Worm (Caenorhabditis elegans) whole organism, L1 larva: ENCODE results near the gene bath-20.

Experiments used
- alr-1 ChIP-seq: fragments of 200-800 bp; sonication (Bioruptor generic); optimal IDR thresholded peaks from 2 replicates; lab custom pipeline; 2018; ENCODE audit warnings: borderline replicate concordance, mild to moderate bottlenecking, missing genetic modification characterization, missing compliant biosample characterization
- ama-1 ChIP-seq: fragments of 150-350 bp; optimal IDR thresholded peaks from 2 replicates; lab custom pipeline; 2014
- ceh-82 ChIP-seq, 3 experiments: fragments of 150-350 bp in 1 of 3; sonication (generic microtip) in 2 of 3; optimal IDR thresholded peaks; 2 replicates each; lab custom pipeline; 2014 to 2017; ENCODE audit warnings: missing biosample characterization in 3 of 3, missing genetic modification characterization in 3 of 3
- egl-27 ChIP-seq, 2 experiments: fragments of 150-350 bp in 1 of 2; sonication (generic microtip); optimal IDR thresholded peaks; 3 replicates each; lab custom pipeline; 2017 to 2018; ENCODE audit warnings: missing biosample characterization in 2 of 2, missing genetic modification characterization in 2 of 2, missing genetic modification reagents in 2 of 2
- lin-15B ChIP-seq: fragments of 150-350 bp; sonication (generic microtip); optimal IDR thresholded peaks from 3 replicates; lab custom pipeline; 2014; ENCODE audit warnings: missing biosample characterization, missing genetic modification characterization
- lin-35 ChIP-seq, 2 experiments: fragments of 150-350 bp; optimal IDR thresholded peaks; 2 replicates each; lab custom pipeline; 2014; ENCODE audit warnings: missing biosample characterization in 2 of 2, missing genetic modification characterization in 2 of 2, missing genetic modification reagents in 2 of 2
- nhr-237 ChIP-seq: fragments of 150-350 bp; optimal IDR thresholded peaks from 2 replicates; lab custom pipeline; 2014; ENCODE audit warnings: missing biosample characterization, missing genetic modification characterization
- nhr-77 ChIP-seq: fragments of 150-350 bp; optimal IDR thresholded peaks from 2 replicates; lab custom pipeline; 2014; ENCODE audit warnings: missing biosample characterization, missing genetic modification characterization
- unc-130 ChIP-seq: fragments of 150-350 bp; optimal IDR thresholded peaks from 2 replicates; lab custom pipeline; 2017; ENCODE audit warnings: missing biosample characterization, missing genetic modification characterization, inconsistent platforms
- vab-15 ChIP-seq: sonication (generic microtip); optimal IDR thresholded peaks from 2 replicates; lab custom pipeline; 2017; ENCODE audit warnings: missing genotype, mild to moderate bottlenecking, missing genetic modification characterization, missing compliant biosample characterization
- ztf-11 ChIP-seq, 2 experiments: sonication (generic microtip); optimal IDR thresholded peaks; 2 replicates each; lab custom pipeline; 2016 to 2017; ENCODE audit warnings: missing genetic modification characterization in 2 of 2, missing biosample characterization in 1 of 2, missing compliant biosample characterization in 1 of 2
- ztf-4 ChIP-seq: fragments of 150-350 bp; optimal IDR thresholded peaks from 2 replicates; lab custom pipeline; 2014; ENCODE audit warnings: missing biosample characterization, missing genetic modification characterization

- no peak for TF ChIP-seq ztf-11 (tag; optimal IDR thresholded peaks at IDR 0.05; lab: Kevin White, UChicago)
- TF ChIP-seq nhr-77 (tag; lab: Kevin White, UChicago) = no peak
- TF ChIP-seq unc-130 (tag; lab: Kevin White, UChicago) = no peak
- TF ChIP-seq lin-15B (tag; lab: Kevin White, UChicago) = no peak
- TF ChIP-seq egl-27 (tag; optimal IDR thresholded peaks at IDR 0.05; lab: Kevin White, UChicago) = no peak
- TF ChIP-seq ama-1 (lab: Kevin White, UChicago) = no peak
- no peak for TF ChIP-seq alr-1 (tag; lab: Kevin White, UChicago)
- no peak for TF ChIP-seq nhr-237 (tag; lab: Kevin White, UChicago)
- no peak for TF ChIP-seq ceh-82 (tag; optimal IDR thresholded peaks at IDR 0.05; lab: Kevin White, UChicago)
- no peak for TF ChIP-seq vab-15 (tag; lab: Kevin White, UChicago)
- no peak for TF ChIP-seq ztf-4 (tag; lab: Kevin White, UChicago)
- no peak for TF ChIP-seq lin-35 (GFP tag; optimal IDR thresholded peaks at IDR 0.05; lab: Kevin White, UChicago)
Measured at ce11 chrII:2028712-2029111, 13.6 kb downstream of the bath-20 start, which contains the start of gene bath-1.
